Worm (Caenorhabditis elegans) whole organism, young adult: ENCODE data around the gene hlh-30.

Source experiments
- B0336.3 ChIP-seq: fragments of 200-800 bp; sonication (Bioruptor generic); IDR thresholded peaks from 2 replicates; pipeline ENCODE4 v1.3.6; 2022; ENCODE audit warnings: missing genetic modification characterization, missing compliant biosample characterization
- F10E7.11 ChIP-seq: sonication (generic microtip); optimal IDR thresholded peaks from 2 replicates; lab custom pipeline; 2017; ENCODE audit warnings: mild to moderate bottlenecking, missing genetic modification characterization, moderate library complexity, missing compliant biosample characterization
- F33H1.4 ChIP-seq: fragments of 200-800 bp; sonication (Bioruptor generic); IDR thresholded peaks from 2 replicates; pipeline ENCODE4 v1.3.6; 2022; ENCODE audit warnings: missing genetic modification reagents, missing genetic modification characterization, missing compliant biosample characterization
- K11D2.4 ChIP-seq: fragments of 200-800 bp; sonication (Bioruptor generic); IDR thresholded peaks from 2 replicates; pipeline ENCODE4 v1.3.6; 2022; ENCODE audit warnings: missing genetic modification reagents, missing genetic modification characterization, missing compliant biosample characterization
- K12H6.12 ChIP-seq: fragments of 200-800 bp; sonication (Bioruptor generic); optimal IDR thresholded peaks from 2 replicates; lab custom pipeline; 2018; ENCODE audit warnings: mild to moderate bottlenecking, missing genetic modification characterization, missing compliant biosample characterization
- Y53G8AR.9 ChIP-seq: fragments of 200-800 bp; sonication (Bioruptor generic); conservative IDR thresholded peaks from 2 replicates; pipeline ENCODE4 v1.3.6; 2022; ENCODE audit warnings: missing genetic modification reagents, missing genetic modification characterization, missing compliant biosample characterization
- aptf-3 ChIP-seq: fragments of 200-800 bp; sonication (Bioruptor generic); IDR thresholded peaks from 2 replicates; pipeline ENCODE4 v1.3.6; 2022; ENCODE audit warnings: missing genetic modification characterization, missing compliant biosample characterization
- atf-7 ChIP-seq: sonication (generic microtip); optimal IDR thresholded peaks from 2 replicates; lab custom pipeline; 2017; ENCODE audit warnings: mild to moderate bottlenecking, missing genetic modification characterization, missing compliant biosample characterization
- attf-3 ChIP-seq: fragments of 200-800 bp; sonication (Bioruptor generic); conservative IDR thresholded peaks from 2 replicates; pipeline ENCODE4 v1.3.6; 2022; ENCODE audit warnings: missing genetic modification reagents, missing genetic modification characterization, missing compliant biosample characterization
- attf-5 ChIP-seq: fragments of 200-800 bp; sonication (Bioruptor generic); optimal IDR thresholded peaks from 2 replicates; lab custom pipeline; 2018; ENCODE audit warnings: mild to moderate bottlenecking, missing genetic modification characterization, missing compliant biosample characterization
- attf-6 ChIP-seq: fragments of 200-800 bp; sonication (Bioruptor generic); IDR thresholded peaks from 2 replicates; pipeline ENCODE4 v1.3.6; 2022; ENCODE audit warnings: missing genetic modification reagents, missing genetic modification characterization, missing compliant biosample characterization
- cebp-1 ChIP-seq, 2 experiments: fragments of 200-800 bp in 1 of 2; sonication (Bioruptor generic) in 1 of 2; sonication (generic microtip) in 1 of 2; IDR thresholded peaks in 1 of 2; optimal IDR thresholded peaks in 1 of 2; 2 replicates each; pipeline versions ENCODE4 v1.3.6 to Lab custom; 2017 to 2022; ENCODE audit warnings: missing compliant biosample characterization in 2 of 2, missing genetic modification characterization in 2 of 2, mild to moderate bottlenecking in 1 of 2, missing genetic modification reagents in 1 of 2, moderate library complexity in 1 of 2
- ceh-58 ChIP-seq: fragments of 200-800 bp; sonication (Bioruptor generic); IDR thresholded peaks from 2 replicates; pipeline ENCODE4 v1.3.6; 2022; ENCODE audit warnings: missing genetic modification characterization, missing compliant biosample characterization
- chd-7 ChIP-seq: sonication (generic microtip); optimal IDR thresholded peaks from 2 replicates; lab custom pipeline; 2016; ENCODE audit warnings: mild to moderate bottlenecking, missing genetic modification characterization, moderate library complexity, missing compliant biosample characterization
- dox-1 ChIP-seq: fragments of 200-800 bp; sonication (Bioruptor generic); IDR thresholded peaks from 2 replicates; pipeline ENCODE4 v1.3.6; 2022; ENCODE audit warnings: missing genetic modification reagents, missing genetic modification characterization, missing compliant biosample characterization
- dpff-1 ChIP-seq: sonication (generic microtip); optimal IDR thresholded peaks from 2 replicates; lab custom pipeline; 2017; ENCODE audit warnings: mild to moderate bottlenecking, missing genetic modification characterization, missing compliant biosample characterization
- efl-1 ChIP-seq: fragments of 150-350 bp; optimal IDR thresholded peaks from 2 replicates; lab custom pipeline; 2014; ENCODE audit warnings: missing biosample characterization, missing genetic modification reagents, missing genetic modification characterization
- egl-44 ChIP-seq: fragments of 200-800 bp; sonication (Bioruptor generic); IDR thresholded peaks from 2 replicates; pipeline ENCODE4 v1.3.6; 2022; ENCODE audit warnings: missing genetic modification reagents, missing genetic modification characterization, missing compliant biosample characterization
- egrh-3 ChIP-seq: fragments of 200-800 bp; sonication (Bioruptor generic); IDR thresholded peaks from 2 replicates; pipeline ENCODE4 v1.3.6; 2022; ENCODE audit warnings: missing genetic modification reagents, missing genetic modification characterization, missing compliant biosample characterization
- ekl-4 ChIP-seq: fragments of 200-800 bp; sonication (Bioruptor generic); IDR thresholded peaks from 2 replicates; pipeline ENCODE4 v1.3.6; 2022; ENCODE audit warnings: missing genetic modification reagents, missing genetic modification characterization, missing compliant biosample characterization
- him-1 ChIP-seq: sonication (generic microtip); optimal IDR thresholded peaks from 2 replicates; lab custom pipeline; 2016; ENCODE audit warnings: missing genotype, missing genetic modification reagents, missing genetic modification characterization, missing compliant biosample characterization
- hlh-12 ChIP-seq: sonication (generic microtip); optimal IDR thresholded peaks from 2 replicates; lab custom pipeline; 2016; ENCODE audit warnings: missing genetic modification characterization, missing compliant biosample characterization
- hmg-1.2 ChIP-seq: fragments of 200-800 bp; sonication (Bioruptor generic); IDR thresholded peaks from 2 replicates; pipeline ENCODE4 v1.3.6; 2022; ENCODE audit warnings: missing genetic modification reagents, missing genetic modification characterization, missing compliant biosample characterization
- hrde-1 ChIP-seq: sonication (generic microtip); optimal IDR thresholded peaks from 2 replicates; lab custom pipeline; 2016; ENCODE audit warnings: missing genetic modification characterization, mild to moderate bottlenecking, missing compliant biosample characterization, moderate library complexity, missing genotype, missing genetic modification reagents, borderline replicate concordance
- lag-1 ChIP-seq: fragments of 200-800 bp; sonication (Bioruptor generic); IDR thresholded peaks from 2 replicates; pipeline ENCODE4 v1.3.6; 2022; ENCODE audit warnings: missing genetic modification reagents, missing genetic modification characterization, missing compliant biosample characterization
- lin-35 ChIP-seq, 3 experiments: fragments of 150-350 bp in 2 of 3; sonication (generic microtip) in 1 of 3; optimal IDR thresholded peaks; 2 replicates each; lab custom pipeline; 2014 to 2018; ENCODE audit warnings: missing biosample characterization in 3 of 3, missing genetic modification characterization in 3 of 3, missing genetic modification reagents in 3 of 3
- lin-54 ChIP-seq: fragments of 200-800 bp; sonication (Bioruptor generic); optimal IDR thresholded peaks from 2 replicates; lab custom pipeline; 2018; ENCODE audit warnings: mild to moderate bottlenecking, missing genetic modification characterization, missing compliant biosample characterization
- lsy-27 ChIP-seq: sonication (generic microtip); optimal IDR thresholded peaks from 2 replicates; lab custom pipeline; 2017; ENCODE audit warnings: missing genetic modification characterization, mild to moderate bottlenecking, missing compliant biosample characterization, antibody characterized with exemption, missing genotype, borderline replicate concordance; ENCODE audit not compliant: insufficient read depth
- madf-8 ChIP-seq: fragments of 200-800 bp; sonication (Bioruptor generic); conservative IDR thresholded peaks from 2 replicates; pipeline ENCODE4 v1.3.6; 2022; ENCODE audit warnings: missing genetic modification reagents, missing genetic modification characterization, missing compliant biosample characterization
- mcd-1 ChIP-seq: fragments of 200-800 bp; sonication (Bioruptor generic); IDR thresholded peaks from 2 replicates; pipeline ENCODE4 v1.3.6; 2022; ENCODE audit warnings: missing genetic modification reagents, missing genetic modification characterization, missing compliant biosample characterization
- mel-28 ChIP-seq: sonication (generic microtip); optimal IDR thresholded peaks from 2 replicates; lab custom pipeline; 2016; ENCODE audit warnings: borderline replicate concordance, mild to moderate bottlenecking, missing genetic modification characterization, missing compliant biosample characterization
- mes-4 ChIP-seq: sonication (generic microtip); optimal IDR thresholded peaks from 2 replicates; lab custom pipeline; 2016; ENCODE audit warnings: missing genotype, missing genetic modification characterization, missing compliant biosample characterization
- mxl-1 ChIP-seq: sonication (generic microtip); optimal IDR thresholded peaks from 2 replicates; lab custom pipeline; 2016; ENCODE audit warnings: missing genetic modification characterization, missing compliant biosample characterization
- nfyb-1 ChIP-seq: fragments of 200-800 bp; sonication (Bioruptor generic); IDR thresholded peaks from 2 replicates; pipeline ENCODE4 v1.3.6; 2022; ENCODE audit warnings: missing genetic modification reagents, missing genetic modification characterization, missing compliant biosample characterization
- nhr-27 ChIP-seq: fragments of 200-800 bp; sonication (Bioruptor generic); optimal IDR thresholded peaks from 2 replicates; lab custom pipeline; 2018; ENCODE audit warnings: mild to moderate bottlenecking, missing genetic modification characterization, moderate library complexity, missing compliant biosample characterization
- nhr-80 ChIP-seq: sonication (generic microtip); optimal IDR thresholded peaks from 2 replicates; lab custom pipeline; 2016; ENCODE audit warnings: missing genetic modification characterization, missing compliant biosample characterization
- rcor-1 ChIP-seq: fragments of 200-800 bp; sonication (Bioruptor generic); IDR thresholded peaks from 2 replicates; pipeline ENCODE4 v1.3.6; 2022; ENCODE audit warnings: missing genetic modification reagents, missing genetic modification characterization, missing compliant biosample characterization
- rec-8 ChIP-seq, 2 experiments: sonication (generic microtip); optimal IDR thresholded peaks; 2 replicates each; lab custom pipeline; 2016; ENCODE audit warnings: mild to moderate bottlenecking in 2 of 2, missing genetic modification characterization in 2 of 2, missing genetic modification reagents in 2 of 2, missing genotype in 2 of 2, missing biosample characterization in 1 of 2, missing compliant biosample characterization in 1 of 2, moderate library complexity in 1 of 2
- snpc-3.4 ChIP-seq: sonication (generic microtip); optimal IDR thresholded peaks from 2 replicates; lab custom pipeline; 2017; ENCODE audit warnings: missing genetic modification characterization, mild to moderate bottlenecking, missing compliant biosample characterization, antibody characterized with exemption, moderate library complexity, missing genotype, missing genetic modification reagents
- somi-1 ChIP-seq: fragments of 200-800 bp; sonication (Bioruptor generic); optimal IDR thresholded peaks from 2 replicates; lab custom pipeline; 2018; ENCODE audit warnings: mild to moderate bottlenecking, missing genetic modification characterization, missing compliant biosample characterization
- tbp1 ChIP-seq: fragments of 200-800 bp; sonication (Bioruptor generic); optimal IDR thresholded peaks from 2 replicates; lab custom pipeline; 2018; ENCODE audit warnings: mild to moderate bottlenecking, missing genetic modification characterization, missing compliant biosample characterization
- unc-130 ChIP-seq: sonication (generic microtip); optimal IDR thresholded peaks from 2 replicates; lab custom pipeline; 2016; ENCODE audit warnings: missing genetic modification reagents, missing genetic modification characterization, missing compliant biosample characterization
- zfh-2 ChIP-seq: fragments of 200-800 bp; sonication (Bioruptor generic); conservative IDR thresholded peaks from 2 replicates; pipeline ENCODE4 v1.3.6; 2022; ENCODE audit warnings: missing genetic modification reagents, missing genetic modification characterization, missing compliant biosample characterization
- zim-3 ChIP-seq: sonication (generic microtip); optimal IDR thresholded peaks from 2 replicates; lab custom pipeline; 2017; ENCODE audit warnings: mild to moderate bottlenecking, missing genetic modification characterization, moderate library complexity, missing compliant biosample characterization
- ztf-28 ChIP-seq: fragments of 200-800 bp; sonication (Bioruptor generic); IDR thresholded peaks from 2 replicates; pipeline ENCODE4 v1.3.6; 2022; ENCODE audit warnings: missing genetic modification reagents, missing genetic modification characterization, missing compliant biosample characterization

The hlh-30 gene

ce11 chrIV:4034883-4035282, at the start of gene hlh-30:
Gene hlh-30 (minus strand): TSS chrIV:4034951.
- TF ChIP-seq atf-7 (tag; lab: Kevin White, UChicago): no peak
- TF ChIP-seq lin-54: no peak
- TF ChIP-seq hlh-12: no peak
- TF ChIP-seq lin-35 (GFP tag; optimal IDR thresholded peaks at IDR 0.05; lab: Kevin White, UChicago): peak in 1 of 3 experiments; percentile 56
- peak; percentile 96 for TF ChIP-seq zfh-2 (GFP tag; lab: Robert Waterston, UW)
- no peak for TF ChIP-seq aptf-3 (GFP tag; lab: Robert Waterston, UW)
- TF ChIP-seq somi-1 (GFP tag; lab: Kevin White, UChicago): peak; percentile 22
- no peak for TF ChIP-seq Y53G8AR.9 (GFP tag; lab: Robert Waterston, UW)
- TF ChIP-seq mcd-1 (GFP tag; lab: Robert Waterston, UW): peak; percentile 56
- peak; percentile 63; the same call in 1 of the 2 replicates for TF ChIP-seq dox-1 (GFP tag; lab: Robert Waterston, UW)
- no peak for TF ChIP-seq mes-4 (tag; lab: Kevin White, UChicago)
- TF ChIP-seq attf-3 (GFP tag; lab: Robert Waterston, UW): peak; percentile 8; the same call in 1 of the 2 replicates
- no peak for TF ChIP-seq unc-130 (GFP tag; lab: Kevin White, UChicago)
- no peak for TF ChIP-seq rec-8 (tag; optimal IDR thresholded peaks at IDR 0.05; lab: Kevin White, UChicago)
- TF ChIP-seq rcor-1: no peak
- TF ChIP-seq attf-5 (GFP tag; lab: Kevin White, UChicago): peak; percentile 36
- peak; percentile 61 for TF ChIP-seq egrh-3 (GFP tag; lab: Robert Waterston, UW)
- no peak for TF ChIP-seq cebp-1 (GFP tag; IDR thresholded peaks at IDR 0.05; lab: Robert Waterston, UW)
- TF ChIP-seq cebp-1 (tag; optimal IDR thresholded peaks at IDR 0.05; lab: Kevin White, UChicago): peak; percentile 49
- 0 out of 2 replicates have a peak, but pooled peaks have one; percentile 45 for TF ChIP-seq ceh-58
- TF ChIP-seq him-1 (tag; lab: Kevin White, UChicago): no peak
- no peak for TF ChIP-seq nfyb-1 (GFP tag; lab: Robert Waterston, UW)
- TF ChIP-seq zim-3 (tag; lab: Kevin White, UChicago): no peak
- TF ChIP-seq nhr-80 (tag; lab: Kevin White, UChicago): peak; percentile 36
- TF ChIP-seq efl-1 (GFP tag; lab: Kevin White, UChicago): no peak
- peak; percentile 57; the same call in 1 of the 2 replicates for TF ChIP-seq hmg-1.2 (GFP tag; lab: Robert Waterston, UW)
- TF ChIP-seq F10E7.11 (tag; lab: Kevin White, UChicago): no peak
- TF ChIP-seq K12H6.12: peak; percentile 18
- TF ChIP-seq chd-7 (tag; lab: Kevin White, UChicago): peak; percentile 27
- TF ChIP-seq, all 124 proteins: peak for 14

ce11 chrIV:4084109-4084508, 49.4 kb upstream of the hlh-30 start, which contains the start of gene C35B1.5:
Gene C35B1.5 (minus strand): TSS chrIV:4084209.
- TF ChIP-seq lag-1 (GFP tag; lab: Robert Waterston, UW): no peak

- TF ChIP-seq K11D2.4 (GFP tag; lab: Robert Waterston, UW) (no peak), lsy-27 (tag; lab: Kevin White, UChicago) (no peak), ekl-4 (no peak), Y53G8AR.9 (GFP tag; lab: Robert Waterston, UW) (0 out of 2 replicates have a peak, but pooled peaks have one; percentile 36), hrde-1 (tag; lab: Kevin White, UChicago) (no peak), mxl-1 (tag; lab: Kevin White, UChicago) (no peak), attf-6 (GFP tag; lab: Robert Waterston, UW) (no peak), tbp1 (GFP tag; lab: Kevin White, UChicago) (no peak), nhr-27 (no peak), snpc-3.4 (tag; lab: Kevin White, UChicago) (peak; percentile 33), B0336.3 (GFP tag; lab: Robert Waterston, UW) (peak; percentile 82), dpff-1 (tag; lab: Kevin White, UChicago) (no peak), mel-28 (tag; lab: Kevin White, UChicago) (no peak), rec-8 (tag; optimal IDR thresholded peaks at IDR 0.05; lab: Kevin White, UChicago) (no peak), F33H1.4 (no peak), egl-44 (GFP tag; lab: Robert Waterston, UW) (no peak), madf-8 (GFP tag; lab: Robert Waterston, UW) (no peak), ztf-28 (GFP tag; lab: Robert Waterston, UW) (no peak)
These were observed 48.3 kb upstream of the hlh-30 start for ce11 chrIV:4083094-4083493.
